Worm (Caenorhabditis elegans) whole organism, L2 larva: ENCODE results near the gene Y27F2A.11.

Experiments
- aly-2 ChIP-seq: fragments of 150-350 bp; optimal IDR thresholded peaks from 2 replicates; lab custom pipeline; 2014; ENCODE audit warnings: missing biosample characterization, missing genetic modification characterization
- ama-1 ChIP-seq: fragments of 150-350 bp; optimal IDR thresholded peaks from 2 replicates; lab custom pipeline; 2018; ENCODE audit warnings: inconsistent platforms

DNA sequence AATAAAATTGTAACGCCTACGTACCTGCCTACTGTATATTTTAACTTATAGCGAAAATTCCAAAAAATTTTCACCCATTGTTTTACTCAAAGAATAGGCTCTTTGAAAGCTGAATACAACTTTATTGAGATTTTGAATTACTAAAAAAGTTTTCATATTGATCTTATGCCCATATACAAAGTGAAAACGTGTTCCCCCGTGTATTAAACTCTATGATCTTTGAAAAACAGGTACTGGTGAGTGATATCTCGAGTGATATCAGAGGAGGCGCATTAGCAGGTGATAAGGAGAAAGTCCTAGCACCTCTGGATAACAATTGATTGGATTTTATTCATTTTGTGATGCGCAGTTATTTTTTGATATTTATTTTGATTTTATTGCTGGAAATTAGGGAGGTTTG is 51.1 kb downstream of the Y27F2A.11 start, which contains the start of gene C17F4.3:
- no peak for TF ChIP-seq ama-1 (lab: Kevin White, UChicago)
- no peak for TF ChIP-seq aly-2
